Worm (Caenorhabditis elegans): Measurements from ENCODE around the gene F10E9.10.

ce11 chrIII:8331211-8331610 lies 11.1 kb upstream of the F10E9.10 start, which contains the start of gene iglr-2:
- TF ChIP-seq nhr-28 (tag; optimal IDR thresholded peaks at IDR 0.05) (no peak), pqm-1 (tag; optimal IDR thresholded peaks at IDR 0.05) (no peak), nhr-237 (tag; optimal IDR thresholded peaks at IDR 0.05) (no peak), ama-1 (optimal IDR thresholded peaks at IDR 0.05) (no peak), zag-1 (tag; optimal IDR thresholded peaks at IDR 0.05) (no peak), lsy-12 (tag; optimal IDR thresholded peaks at IDR 0.05) (no peak), nhr-43 (tag; optimal IDR thresholded peaks at IDR 0.05; ENCODE audit: poor library complexity, severe bottlenecking) (no peak), nhr-67 (tag; optimal IDR thresholded peaks at IDR 0.05) (no peak), nhr-76 (tag; optimal IDR thresholded peaks at IDR 0.05) (no peak), egl-27 (tag; optimal IDR thresholded peaks at IDR 0.05) (no peak), nhr-23 (tag; optimal IDR thresholded peaks at IDR 0.05) (no peak)
